Fruit fly (Drosophila melanogaster): ENCODE results near the gene Imp.

Imp gene

dm6 chrX:10784812-10785638, 39.1 kb downstream of the Imp start (continued):
- TF ChIP-seq dysf (GFP tag; IDR thresholded peaks at IDR 0.05) (no peak), Dfd (GFP tag; optimal IDR thresholded peaks at IDR 0.05) (no peak), rib (GFP tag; IDR thresholded peaks at IDR 0.05) (peak; percentile 30; the same call in 1 of the 2 replicates), peb (GFP tag; IDR thresholded peaks at IDR 0.05) (no peak), lbe (GFP tag; optimal IDR thresholded peaks at IDR 0.05) (no peak), unpg (GFP tag; optimal IDR thresholded peaks at IDR 0.05) (no peak), CG3838 (GFP tag; optimal IDR thresholded peaks at IDR 0.05) (no peak), croc (GFP tag; conservative IDR thresholded peaks at IDR 0.05) (no peak), gem (tag; optimal IDR thresholded peaks at IDR 0.05) (peak; percentile 17), amos (GFP tag; IDR thresholded peaks at IDR 0.05; ENCODE audit: partially characterized antibody) (no peak), Myb (GFP tag; optimal IDR thresholded peaks at IDR 0.05) (no peak), GATAe (GFP tag; conservative IDR thresholded peaks at IDR 0.05) (no peak; the same call in 1 of the 2 replicates), ara (GFP tag; IDR thresholded peaks at IDR 0.05) (no peak), nmo (GFP tag; optimal IDR thresholded peaks at IDR 0.05) (peak; percentile 7), CG15696 (tag; optimal IDR thresholded peaks at IDR 0.05) (peak; percentile 16), CG9817 (tag; optimal IDR thresholded peaks at IDR 0.05) (no peak), Atf6 (GFP tag; IDR thresholded peaks at IDR 0.05) (no peak), Kr (GFP tag; optimal IDR thresholded peaks at IDR 0.05) (no peak), CG15514 (GFP tag; optimal IDR thresholded peaks at IDR 0.05) (no peak), CG32772 (GFP tag; IDR thresholded peaks at IDR 0.05) (no peak), CG14014 (GFP tag; IDR thresholded peaks at IDR 0.05) (no peak), hth (optimal IDR thresholded peaks at IDR 0.05) (no peak), unc-4 (GFP tag; IDR thresholded peaks at IDR 0.05; ENCODE audit: partially characterized antibody) (no peak), CG12236 (GFP tag; optimal IDR thresholded peaks at IDR 0.05) (no peak), CG18476 (GFP tag; optimal IDR thresholded peaks at IDR 0.05) (no peak), CG1233 (GFP tag; optimal IDR thresholded peaks at IDR 0.05) (no peak), ttk (GFP tag; IDR thresholded peaks at IDR 0.05) (no peak), CG14050 (GFP tag; IDR thresholded peaks at IDR 0.05) (no peak), bsh (GFP tag; optimal IDR thresholded peaks at IDR 0.05) (no peak), sug (tag; optimal IDR thresholded peaks at IDR 0.05) (no peak), NC2β (GFP tag; optimal IDR thresholded peaks at IDR 0.05) (no peak), caup (GFP tag; optimal IDR thresholded peaks at IDR 0.05; ENCODE audit: severe bottlenecking) (no peak), Hey (tag; optimal IDR thresholded peaks at IDR 0.05) (no peak), bcd (GFP tag; optimal IDR thresholded peaks at IDR 0.05) (peak; percentile 5), usp (GFP tag; optimal IDR thresholded peaks at IDR 0.05) (no peak), CG13424 (tag; optimal IDR thresholded peaks at IDR 0.05) (peak; percentile 6), Oli (tag; optimal IDR thresholded peaks at IDR 0.05) (no peak), CG7271 (tag; optimal IDR thresholded peaks at IDR 0.05) (no peak), lov (optimal IDR thresholded peaks at IDR 0.05) (no peak), lov (GFP tag; IDR thresholded peaks at IDR 0.05) (no peak), CoRest (tag; optimal IDR thresholded peaks at IDR 0.05) (peak; percentile 50), ftz-f1 (GFP tag; optimal IDR thresholded peaks at IDR 0.05) (peak; percentile 36), pan (optimal IDR thresholded peaks at IDR 0.05) (no peak), pan (GFP tag; optimal IDR thresholded peaks at IDR 0.05 in 1 of 2, IDR thresholded peaks at IDR 0.05 in 1 of 2) (no peak), Side (GFP tag; optimal IDR thresholded peaks at IDR 0.05) (no peak), slbo (GFP tag; IDR thresholded peaks at IDR 0.05) (no peak), D19B (GFP tag; optimal IDR thresholded peaks at IDR 0.05) (peak; percentile 9), CG18262 (tag; optimal IDR thresholded peaks at IDR 0.05) (no peak), dimm (GFP tag; IDR thresholded peaks at IDR 0.05) (no peak), eve (GFP tag; optimal IDR thresholded peaks at IDR 0.05) (peak in 1 of 2 experiments; percentile 39)
